Fruit fly (Drosophila melanogaster) whole organism, prepupa: ENCODE measurements around the gene CecA1.

Experiments
- Blimp-1 ChIP-seq: fragments of 200-800 bp; sonication (Bioruptor generic); optimal IDR thresholded peaks from 3 replicates; lab custom pipeline; 2017; ENCODE audit warnings: missing biosample characterization, missing genetic modification characterization, mild to moderate bottlenecking, moderate library complexity, missing genetic modification reagents
- CG10631 ChIP-seq: fragments of 200-800 bp; sonication (Bioruptor generic); optimal IDR thresholded peaks from 2 replicates; lab custom pipeline; 2016; ENCODE audit warnings: missing biosample characterization, missing genetic modification characterization
- CG10669 ChIP-seq: fragments of 200-800 bp; sonication (Bioruptor generic); optimal IDR thresholded peaks from 3 replicates; lab custom pipeline; 2018; ENCODE audit warnings: missing biosample characterization, mild to moderate bottlenecking, missing genetic modification characterization, moderate library complexity
- CG11294 ChIP-seq: fragments of 200-800 bp; sonication (Bioruptor generic); IDR thresholded peaks from 2 replicates; pipeline ENCODE4 v1.3.6; 2022; ENCODE audit warnings: missing biosample characterization, missing genetic modification characterization
- CG11762 ChIP-seq: fragments of 200-800 bp; sonication (Bioruptor generic); optimal IDR thresholded peaks from 3 replicates; lab custom pipeline; 2016; ENCODE audit warnings: missing biosample characterization, missing genetic modification characterization; ENCODE audit not compliant: insufficient read depth
- CG15336 ChIP-seq: fragments of 200-800 bp; sonication (Bioruptor generic); IDR thresholded peaks from 2 replicates; pipeline ENCODE4 v1.3.6; 2022; ENCODE audit warnings: missing biosample characterization, missing genetic modification characterization
- CG1621 ChIP-seq: fragments of 200-800 bp; sonication (Bioruptor generic); optimal IDR thresholded peaks from 3 replicates; lab custom pipeline; 2018; ENCODE audit warnings: missing biosample characterization, mild to moderate bottlenecking, missing genetic modification characterization
- CG16779 ChIP-seq: fragments of 200-800 bp; sonication (Bioruptor generic); optimal IDR thresholded peaks from 3 replicates; lab custom pipeline; 2017; ENCODE audit warnings: missing biosample characterization, mild to moderate bottlenecking, missing genetic modification characterization
- CG3032 ChIP-seq: fragments of 200-800 bp; optimal IDR thresholded peaks from 2 replicates; lab custom pipeline; 2019; ENCODE audit warnings: missing biosample characterization, mild to moderate bottlenecking, missing genetic modification characterization, moderate library complexity
- CG31627 ChIP-seq: fragments of 200-800 bp; sonication (Bioruptor generic); optimal IDR thresholded peaks from 3 replicates; lab custom pipeline; 2016; ENCODE audit warnings: missing biosample characterization, missing genetic modification characterization
- CG32006 ChIP-seq: fragments of 200-800 bp; sonication (Bioruptor generic); optimal IDR thresholded peaks from 3 replicates; lab custom pipeline; 2017; ENCODE audit warnings: missing biosample characterization, mild to moderate bottlenecking, missing genetic modification characterization
- CG34406 ChIP-seq: fragments of 200-800 bp; sonication (Bioruptor generic); optimal IDR thresholded peaks from 3 replicates; lab custom pipeline; 2016; ENCODE audit warnings: missing biosample characterization, missing genetic modification characterization
- CG6276 ChIP-seq: fragments of 200-800 bp; sonication (Bioruptor generic); optimal IDR thresholded peaks from 2 replicates; lab custom pipeline; 2017; ENCODE audit warnings: missing biosample characterization, mild to moderate bottlenecking, missing genetic modification characterization
- CG6854 ChIP-seq: fragments of 200-800 bp; sonication (Bioruptor generic); optimal IDR thresholded peaks from 2 replicates; lab custom pipeline; 2017; ENCODE audit warnings: missing biosample characterization, mild to moderate bottlenecking, missing genetic modification characterization
- CG7368 ChIP-seq: fragments of 200-800 bp; sonication (Bioruptor generic); optimal IDR thresholded peaks from 3 replicates; lab custom pipeline; 2016; ENCODE audit warnings: missing biosample characterization, missing genetic modification characterization
- CG8632 ChIP-seq: fragments of 200-800 bp; sonication (Bioruptor generic); optimal IDR thresholded peaks from 3 replicates; lab custom pipeline; 2016; ENCODE audit warnings: missing biosample characterization, missing genetic modification characterization
- CG9139 ChIP-seq: fragments of 200-800 bp; sonication (Bioruptor generic); optimal IDR thresholded peaks from 3 replicates; lab custom pipeline; 2017; ENCODE audit warnings: missing biosample characterization, mild to moderate bottlenecking, missing genetic modification characterization
- Eip75B ChIP-seq: fragments of 200-800 bp; sonication (Bioruptor generic); optimal IDR thresholded peaks from 3 replicates; lab custom pipeline; 2016; ENCODE audit warnings: missing biosample characterization, missing genetic modification characterization
- Hr38 ChIP-seq: sonication (Bioruptor generic); optimal IDR thresholded peaks from 2 replicates; lab custom pipeline; 2016; ENCODE audit warnings: missing biosample characterization, missing genetic modification characterization
- Hr39 ChIP-seq: fragments of 200-800 bp; sonication (Bioruptor generic); optimal IDR thresholded peaks from 2 replicates; lab custom pipeline; 2016; ENCODE audit warnings: missing biosample characterization, missing genetic modification characterization
- Hr4 ChIP-seq: fragments of 200-800 bp; sonication (Bioruptor generic); optimal IDR thresholded peaks from 3 replicates; lab custom pipeline; 2016; ENCODE audit warnings: missing biosample characterization, missing genetic modification characterization
- Met ChIP-seq: fragments of 200-800 bp; sonication (Bioruptor generic); optimal IDR thresholded peaks from 3 replicates; lab custom pipeline; 2016; ENCODE audit warnings: missing biosample characterization, missing genetic modification characterization
- Sox102F ChIP-seq: fragments of 200-800 bp; sonication (Bioruptor generic); optimal IDR thresholded peaks from 2 replicates; lab custom pipeline; 2016; ENCODE audit warnings: missing biosample characterization, mild to moderate bottlenecking, missing genetic modification characterization
- Sox14 ChIP-seq: fragments of 200-800 bp; sonication (Bioruptor generic); optimal IDR thresholded peaks from 3 replicates; lab custom pipeline; 2016; ENCODE audit warnings: missing biosample characterization, missing genetic modification characterization
- achi ChIP-seq: fragments of 200-800 bp; sonication (Bioruptor generic); optimal IDR thresholded peaks from 3 replicates; lab custom pipeline; 2016; ENCODE audit warnings: missing biosample characterization, missing genetic modification characterization
- eg ChIP-seq: fragments of 200-800 bp; sonication (Bioruptor generic); IDR thresholded peaks from 3 replicates; pipeline ENCODE4 v1.3.6; 2022; ENCODE audit warnings: missing biosample characterization, missing genetic modification characterization
- fd59A ChIP-seq: fragments of 200-800 bp; sonication (Bioruptor generic); optimal IDR thresholded peaks from 2 replicates; lab custom pipeline; 2017; ENCODE audit warnings: missing biosample characterization, mild to moderate bottlenecking, missing genetic modification characterization, missing genetic modification reagents
- fkh ChIP-seq: fragments of 200-800 bp; sonication (Bioruptor generic); optimal IDR thresholded peaks from 3 replicates; lab custom pipeline; 2017; ENCODE audit warnings: missing biosample characterization, mild to moderate bottlenecking, missing genetic modification characterization, moderate library complexity
- pdm3 ChIP-seq: fragments of 200-800 bp; sonication (Bioruptor generic); optimal IDR thresholded peaks from 3 replicates; lab custom pipeline; 2016; ENCODE audit warnings: missing biosample characterization, missing genetic modification characterization
- spab ChIP-seq: fragments of 200-800 bp; sonication (Bioruptor generic); optimal IDR thresholded peaks from 2 replicates; lab custom pipeline; 2017; ENCODE audit warnings: missing biosample characterization, mild to moderate bottlenecking, missing genetic modification characterization, missing genetic modification reagents
- svp ChIP-seq: fragments of 200-800 bp; sonication (Bioruptor generic); peaks from one replicate; lab custom pipeline; 2016; ENCODE audit warnings: missing biosample characterization, missing genetic modification characterization
- vri ChIP-seq: fragments of 200-800 bp; sonication (Bioruptor generic); optimal IDR thresholded peaks from 3 replicates; lab custom pipeline; 2016; ENCODE audit warnings: missing biosample characterization, mild to moderate bottlenecking, missing genetic modification characterization

The CecA1 gene

dm6 chr3R:30208766-30209484, 1.7 kb upstream of the CecA1 start, which contains the start of gene RpS7 (continued):
- peak; percentile 60 for TF ChIP-seq CG1621
- peak; percentile 37 for TF ChIP-seq Eip75B (GFP tag; lab: Kevin White, UChicago)
- TF ChIP-seq CG34406 (GFP tag; lab: Kevin White, UChicago) = peak; percentile 71
- peak; percentile 2 for TF ChIP-seq Hr4 (GFP tag; lab: Kevin White, UChicago)
- no peak; the same call in 1 of the 2 replicates for TF ChIP-seq CG15336 (GFP tag; lab: Robert Waterston, UW)
- TF ChIP-seq CG6276 (GFP tag; lab: Kevin White, UChicago) = peak; percentile 39
- TF ChIP-seq fkh (GFP tag; lab: Kevin White, UChicago) = peak; percentile 29
- peak; percentile 48 for TF ChIP-seq pdm3 (GFP tag; lab: Kevin White, UChicago)
- peak; percentile 34 for TF ChIP-seq Hr39

dm6 chr3R:30209648-30210047, 1.0 kb upstream of the CecA1 start, which contains the start of gene Anp:
TSS of gene Anp (plus strand) at chr3R:30209948.
- TF ChIP-seq Hr38 (no peak), vri (GFP tag; lab: Kevin White, UChicago) (no peak), Met (GFP tag; lab: Kevin White, UChicago) (no peak), CG10631 (GFP tag; lab: Kevin White, UChicago) (no peak)

- TF ChIP-seq eg = no peak
- no peak for TF ChIP-seq CG1621
- TF ChIP-seq achi (GFP tag; lab: Kevin White, UChicago) = no peak
- TF ChIP-seq CG3032 (tag; lab: Kevin White, UChicago) = no peak
- no peak for TF ChIP-seq fkh (GFP tag; lab: Kevin White, UChicago)
- no peak for TF ChIP-seq CG8632 (GFP tag; lab: Kevin White, UChicago)
- no peak for TF ChIP-seq CG10669 (GFP tag; lab: Kevin White, UChicago)
- no peak for TF ChIP-seq spab
- no peak for TF ChIP-seq Sox102F
- TF ChIP-seq CG7368 = no peak
- no peak for TF ChIP-seq CG6854 (GFP tag; lab: Kevin White, UChicago)
- no peak for TF ChIP-seq CG16779 (tag; lab: Kevin White, UChicago)
- no peak for TF ChIP-seq fd59A (GFP tag; lab: Kevin White, UChicago)
- TF ChIP-seq CG11294 (GFP tag; lab: Robert Waterston, UW) = no peak
- TF ChIP-seq CG11762 (GFP tag; lab: Kevin White, UChicago) = no peak
- no peak for TF ChIP-seq CG6276 (GFP tag; lab: Kevin White, UChicago)
- no peak for TF ChIP-seq CG9139 (GFP tag; lab: Kevin White, UChicago)
- TF ChIP-seq Blimp-1 = no peak
Measured at dm6 chr3R:30211856-30212255, 1.2 kb downstream of the CecA1 start, which contains the start of gene CecA2. TSS of gene CecA2 (plus strand) at chr3R:30212156.

- TF ChIP-seq CG32006 (no peak), svp (GFP tag; lab: Kevin White, UChicago) (peak; percentile 68)
Measured at dm6 chr3R:30213697-30214096, 3.0 kb downstream of the CecA1 start, which contains the start of gene CecB. TSS of gene CecB (minus strand) at chr3R:30213797.

- TF ChIP-seq Sox14 (peak; percentile 17), svp (GFP tag; lab: Kevin White, UChicago) (peak; percentile 78), CG31627 (no peak)
Measured at dm6 chr3R:30215020-30215419, 4.3 kb downstream of the CecA1 start.
